Worm (Caenorhabditis elegans) whole organism, mixed stage, embryonic: ENCODE data around the gene dpy-21.

ENCODE experiments used
- bed-3 ChIP-seq: fragments of 200-800 bp; sonication (Bioruptor generic); optimal IDR thresholded peaks from 3 replicates; lab custom pipeline; 2018; ENCODE audit warnings: mild to moderate bottlenecking, missing genetic modification characterization, moderate library complexity, missing compliant biosample characterization
- drap-1 ChIP-seq: fragments of 200-800 bp; sonication (Bioruptor generic); optimal IDR thresholded peaks from 3 replicates; lab custom pipeline; 2018; ENCODE audit warnings: mild to moderate bottlenecking, missing genetic modification characterization, missing compliant biosample characterization
- elt-1 ChIP-seq: sonication (generic microtip); optimal IDR thresholded peaks from 2 replicates; lab custom pipeline; 2017; ENCODE audit warnings: missing genetic modification characterization, mild to moderate bottlenecking, missing compliant biosample characterization, antibody characterized with exemption, moderate library complexity, borderline replicate concordance; ENCODE audit not compliant: insufficient read depth
- elt-3 ChIP-seq: fragments of 150-350 bp; optimal IDR thresholded peaks from 2 replicates; lab custom pipeline; 2014; ENCODE audit warnings: missing biosample characterization, missing genetic modification characterization
- lsy-2 ChIP-seq: fragments of 150-350 bp; optimal IDR thresholded peaks from 2 replicates; lab custom pipeline; 2014; ENCODE audit warnings: missing biosample characterization, missing genetic modification characterization
- mep-1 ChIP-seq: fragments of 150-350 bp; optimal IDR thresholded peaks from 2 replicates; lab custom pipeline; 2017; ENCODE audit warnings: missing biosample characterization, missing genetic modification reagents, missing genetic modification characterization, inconsistent platforms
- nhr-237 ChIP-seq: fragments of 150-350 bp; optimal IDR thresholded peaks from 2 replicates; lab custom pipeline; 2014; ENCODE audit warnings: missing biosample characterization, missing genetic modification characterization
- pha-4 ChIP-seq: fragments of 150-350 bp; optimal IDR thresholded peaks from 2 replicates; lab custom pipeline; 2018; ENCODE audit warnings: missing biosample characterization, missing genetic modification reagents, missing genetic modification characterization
- sem-2 ChIP-seq: fragments of 200-800 bp; sonication (Bioruptor generic); optimal IDR thresholded peaks from 2 replicates; lab custom pipeline; 2018; ENCODE audit warnings: mild to moderate bottlenecking, missing genetic modification characterization, missing compliant biosample characterization
- tbx-8 ChIP-seq: fragments of 200-800 bp; sonication (Bioruptor generic); optimal IDR thresholded peaks from 2 replicates; lab custom pipeline; 2018; ENCODE audit warnings: mild to moderate bottlenecking, missing genetic modification characterization, moderate library complexity, missing compliant biosample characterization
- unc-62 ChIP-seq: fragments of 150-350 bp; optimal IDR thresholded peaks from 2 replicates; lab custom pipeline; 2014; ENCODE audit warnings: missing biosample characterization, missing genetic modification reagents, missing genetic modification characterization
- ztf-11 ChIP-seq: fragments of 150-350 bp; optimal IDR thresholded peaks from 2 replicates; lab custom pipeline; 2014; ENCODE audit warnings: missing biosample characterization, missing genetic modification characterization

DNA sequence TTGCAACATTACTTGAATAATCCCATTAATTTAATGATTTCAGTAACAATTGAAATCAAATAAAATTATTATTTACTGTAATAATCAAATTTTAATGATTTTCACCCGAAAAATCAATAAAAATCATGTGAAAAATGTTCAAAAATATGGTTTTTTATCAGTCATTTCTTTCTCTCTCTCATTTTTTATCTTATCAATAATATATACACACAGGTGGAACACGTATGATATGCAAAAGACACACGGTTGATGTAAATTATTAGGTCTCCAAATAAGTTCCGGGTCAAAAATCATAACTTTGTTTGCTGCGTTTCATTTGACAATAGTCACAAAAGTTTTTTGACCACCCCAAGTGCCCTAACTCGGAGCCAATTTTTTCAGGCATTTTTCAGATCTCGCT lies 29.2 kb upstream of the dpy-21 start:
- TF ChIP-seq sem-2 (GFP tag; lab: Kevin White, UChicago), result no peak
- TF ChIP-seq ztf-11, result no peak
- TF ChIP-seq tbx-8 (GFP tag; lab: Kevin White, UChicago), result no peak
- TF ChIP-seq pha-4, result no peak
- TF ChIP-seq nhr-237 (tag; lab: Kevin White, UChicago), result no peak
- TF ChIP-seq elt-3 (tag; lab: Kevin White, UChicago), result no peak
- no peak for TF ChIP-seq lsy-2 (tag; lab: Kevin White, UChicago)
- no peak for TF ChIP-seq unc-62 (GFP tag; lab: Kevin White, UChicago)
- no peak for TF ChIP-seq drap-1 (GFP tag; lab: Kevin White, UChicago)
- no peak for TF ChIP-seq mep-1
- no peak for TF ChIP-seq bed-3
- TF ChIP-seq elt-1 (tag; lab: Kevin White, UChicago), result no peak
